Worm (Caenorhabditis elegans) whole organism, L3 larva: ENCODE data around the gene Y79H2A.12.

Experiments used
- aly-2 ChIP-seq: fragments of 150-350 bp; optimal IDR thresholded peaks from 2 replicates; lab custom pipeline; 2014; ENCODE audit warnings: missing biosample characterization, missing genetic modification characterization
- ceh-82 ChIP-seq: fragments of 150-350 bp; optimal IDR thresholded peaks from 2 replicates; lab custom pipeline; 2014; ENCODE audit warnings: missing biosample characterization, missing genetic modification characterization
- ceh-9 ChIP-seq: sonication (generic microtip); optimal IDR thresholded peaks from 2 replicates; lab custom pipeline; 2018; ENCODE audit warnings: missing biosample characterization, missing genetic modification characterization
- daf-12 ChIP-seq: fragments of 150-350 bp; optimal IDR thresholded peaks from 2 replicates; lab custom pipeline; 2014; ENCODE audit warnings: missing biosample characterization, missing genetic modification reagents, missing genetic modification characterization
- elt-1 ChIP-seq: fragments of 150-350 bp; optimal IDR thresholded peaks from 2 replicates; lab custom pipeline; 2014; ENCODE audit warnings: missing biosample characterization, missing genetic modification characterization
- fkh-10 ChIP-seq: sonication (generic microtip); optimal IDR thresholded peaks from 2 replicates; lab custom pipeline; 2017; ENCODE audit warnings: missing biosample characterization, missing genetic modification reagents, missing genetic modification characterization
- fos-1 ChIP-seq: fragments of 150-350 bp; optimal IDR thresholded peaks from 2 replicates; lab custom pipeline; 2014; ENCODE audit warnings: missing biosample characterization, missing genetic modification characterization
- jun-1 ChIP-seq: fragments of 150-350 bp; optimal IDR thresholded peaks from 2 replicates; lab custom pipeline; 2014; ENCODE audit warnings: missing biosample characterization, missing genetic modification reagents, missing genetic modification characterization
- lin-39 ChIP-seq: fragments of 150-350 bp; optimal IDR thresholded peaks from 2 replicates; lab custom pipeline; 2018; ENCODE audit warnings: missing biosample characterization, missing genetic modification reagents, missing genetic modification characterization
- nhr-11 ChIP-seq: fragments of 150-350 bp; optimal IDR thresholded peaks from 2 replicates; lab custom pipeline; 2014; ENCODE audit warnings: missing biosample characterization, missing genetic modification characterization
- nhr-43 ChIP-seq: sonication (generic microtip); optimal IDR thresholded peaks from 2 replicates; lab custom pipeline; 2016; ENCODE audit warnings: mild to moderate bottlenecking, missing genetic modification characterization, missing compliant biosample characterization; ENCODE audit not compliant: poor library complexity, severe bottlenecking
- skn-1 ChIP-seq: fragments of 150-350 bp; optimal IDR thresholded peaks from 2 replicates; lab custom pipeline; 2014; ENCODE audit warnings: missing biosample characterization, missing genetic modification characterization
- snpc-4 ChIP-seq: fragments of 150-350 bp; optimal IDR thresholded peaks from 2 replicates; lab custom pipeline; 2014; ENCODE audit warnings: missing biosample characterization, missing genetic modification characterization
- ztf-4 ChIP-seq: fragments of 150-350 bp; optimal IDR thresholded peaks from 2 replicates; lab custom pipeline; 2014; ENCODE audit warnings: missing biosample characterization, missing genetic modification characterization

DNA sequence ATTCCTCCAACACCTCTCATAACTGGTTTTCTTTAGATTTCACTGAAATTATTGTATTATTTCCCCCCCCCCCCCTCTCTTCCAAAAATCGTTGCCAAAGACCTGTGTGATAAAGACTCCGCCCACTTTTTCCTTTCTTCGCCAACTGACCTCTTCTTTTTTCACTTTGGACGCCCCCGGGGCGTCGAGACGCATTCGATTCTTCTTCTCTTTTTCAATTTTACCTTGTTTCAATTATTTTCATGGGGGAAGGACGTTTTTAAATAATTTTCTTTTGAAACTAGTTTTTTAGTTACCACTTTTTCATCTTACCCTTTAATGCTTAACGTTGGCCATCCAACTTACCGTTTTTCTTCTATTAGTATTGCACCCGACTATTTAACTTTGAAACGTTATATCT, 10.7 kb downstream of the Y79H2A.12 start:
- TF ChIP-seq fos-1 (tag; lab: Kevin White, UChicago), result no peak
- no peak for TF ChIP-seq daf-12 (tag; lab: Kevin White, UChicago)
- TF ChIP-seq nhr-43 (tag; lab: Kevin White, UChicago), result no peak
- no peak for TF ChIP-seq aly-2 (tag; lab: Kevin White, UChicago)
- no peak for TF ChIP-seq ceh-82 (tag; lab: Kevin White, UChicago)
- no peak for TF ChIP-seq jun-1
- no peak for TF ChIP-seq ceh-9 (tag; lab: Kevin White, UChicago)
- TF ChIP-seq nhr-11 (tag; lab: Kevin White, UChicago), result no peak
- no peak for TF ChIP-seq snpc-4 (tag; lab: Kevin White, UChicago)
- no peak for TF ChIP-seq fkh-10 (GFP tag; lab: Kevin White, UChicago)
- no peak for TF ChIP-seq elt-1 (tag; lab: Kevin White, UChicago)
- TF ChIP-seq lin-39 (tag; lab: Kevin White, UChicago), result no peak
- no peak for TF ChIP-seq skn-1 (tag; lab: Kevin White, UChicago)
- TF ChIP-seq ztf-4 (tag; lab: Kevin White, UChicago), result no peak
